Fruit fly (Drosophila melanogaster): ENCODE data around the gene CG5334.

- TF ChIP-seq Blimp-1 (GFP tag; optimal IDR thresholded peaks at IDR 0.05) (no peak), Hr39 (GFP tag; optimal IDR thresholded peaks at IDR 0.05) (no peak), lz (GFP tag; optimal IDR thresholded peaks at IDR 0.05) (peak; percentile 23), Eip78C (GFP tag) (peak; percentile 69), fd85E (GFP tag; optimal IDR thresholded peaks at IDR 0.05) (no peak), CG32006 (GFP tag; optimal IDR thresholded peaks at IDR 0.05) (peak; percentile 27), dac (GFP tag; optimal IDR thresholded peaks at IDR 0.05) (no peak), CG4318 (GFP tag; optimal IDR thresholded peaks at IDR 0.05) (no peak), svp (GFP tag) (peak; percentile 77), salr (GFP tag; optimal IDR thresholded peaks at IDR 0.05) (no peak), Gug (GFP tag; IDR thresholded peaks at IDR 0.05) (no peak)
Observed at dm6 chrX:14743819-14744218, 31.3 kb upstream of the CG5334 start.
